Worm (Caenorhabditis elegans) whole organism, late embryonic: ENCODE data around the gene flp-21.

Experiments
- C08G9.2 ChIP-seq: sonication (generic microtip); optimal IDR thresholded peaks from 2 replicates; lab custom pipeline; 2016; ENCODE audit warnings: mild to moderate bottlenecking, missing genetic modification characterization, moderate library complexity, missing compliant biosample characterization
- F13H6.1 ChIP-seq: sonication (generic microtip); optimal IDR thresholded peaks from 2 replicates; lab custom pipeline; 2016; ENCODE audit warnings: missing genetic modification characterization, missing compliant biosample characterization
- T23F11.4 ChIP-seq: fragments of 200-800 bp; sonication (Bioruptor generic); optimal IDR thresholded peaks from 2 replicates; lab custom pipeline; 2018; ENCODE audit warnings: mild to moderate bottlenecking, missing genetic modification characterization, missing compliant biosample characterization
- Y22D7AL.16 ChIP-seq: sonication (generic microtip); optimal IDR thresholded peaks from 2 replicates; lab custom pipeline; 2016; ENCODE audit warnings: missing genetic modification characterization, missing compliant biosample characterization
- ceh-14 ChIP-seq: sonication (generic microtip); optimal IDR thresholded peaks from 2 replicates; lab custom pipeline; 2016; ENCODE audit warnings: missing genotype, missing genetic modification characterization, missing compliant biosample characterization
- ceh-18 ChIP-seq: sonication (generic microtip); optimal IDR thresholded peaks from 2 replicates; lab custom pipeline; 2016; ENCODE audit warnings: missing genetic modification characterization, missing compliant biosample characterization
- ceh-22 ChIP-seq: sonication (generic microtip); optimal IDR thresholded peaks from 2 replicates; lab custom pipeline; 2017; ENCODE audit warnings: missing biosample characterization, missing genetic modification characterization
- ceh-24 ChIP-seq: sonication (generic microtip); optimal IDR thresholded peaks from 2 replicates; lab custom pipeline; 2016; ENCODE audit warnings: mild to moderate bottlenecking, missing genetic modification characterization, missing compliant biosample characterization
- ceh-31 ChIP-seq: sonication (generic microtip); optimal IDR thresholded peaks from 2 replicates; lab custom pipeline; 2016; ENCODE audit warnings: missing genetic modification characterization, missing compliant biosample characterization
- ceh-34 ChIP-seq: sonication (generic microtip); optimal IDR thresholded peaks from 2 replicates; lab custom pipeline; 2016; ENCODE audit warnings: mild to moderate bottlenecking, missing genetic modification characterization, missing compliant biosample characterization
- ceh-48 ChIP-seq: sonication (generic microtip); optimal IDR thresholded peaks from 2 replicates; lab custom pipeline; 2016; ENCODE audit warnings: missing genetic modification characterization, inconsistent platforms, missing compliant biosample characterization
- dve-1 ChIP-seq: sonication (generic microtip); optimal IDR thresholded peaks from 2 replicates; lab custom pipeline; 2017; ENCODE audit warnings: antibody characterized with exemption, mild to moderate bottlenecking, missing genetic modification characterization, missing compliant biosample characterization
- elt-2 ChIP-seq: sonication (generic microtip); optimal IDR thresholded peaks from 2 replicates; lab custom pipeline; 2016; ENCODE audit warnings: missing genetic modification reagents, missing genetic modification characterization, missing compliant biosample characterization
- ets-4 ChIP-seq: sonication (generic microtip); optimal IDR thresholded peaks from 2 replicates; lab custom pipeline; 2016; ENCODE audit warnings: missing genetic modification characterization, missing compliant biosample characterization
- eyg-1 ChIP-seq: sonication (generic microtip); optimal IDR thresholded peaks from 2 replicates; lab custom pipeline; 2016; ENCODE audit warnings: missing genotype, missing genetic modification characterization, missing compliant biosample characterization
- fax-1 ChIP-seq: sonication (generic microtip); optimal IDR thresholded peaks from 2 replicates; lab custom pipeline; 2016; ENCODE audit warnings: missing genotype, missing genetic modification characterization, missing compliant biosample characterization
- fkh-6 ChIP-seq: sonication (generic microtip); optimal IDR thresholded peaks from 2 replicates; lab custom pipeline; 2016; ENCODE audit warnings: missing genetic modification characterization, missing compliant biosample characterization
- hlh-13 ChIP-seq: fragments of 200-800 bp; sonication (Bioruptor generic); optimal IDR thresholded peaks from 2 replicates; lab custom pipeline; 2018; ENCODE audit warnings: mild to moderate bottlenecking, missing genetic modification characterization, missing compliant biosample characterization
- hlh-15 ChIP-seq: sonication (generic microtip); optimal IDR thresholded peaks from 2 replicates; lab custom pipeline; 2016; ENCODE audit warnings: missing genetic modification characterization, missing compliant biosample characterization
- hlh-8 ChIP-seq: sonication (generic microtip); optimal IDR thresholded peaks from 2 replicates; lab custom pipeline; 2016; ENCODE audit warnings: missing genotype, missing genetic modification characterization, missing compliant biosample characterization
- madf-2 ChIP-seq: sonication (generic microtip); optimal IDR thresholded peaks from 2 replicates; lab custom pipeline; 2017; ENCODE audit warnings: missing genetic modification characterization, missing compliant biosample characterization
- nfya-1 ChIP-seq: sonication (generic microtip); optimal IDR thresholded peaks from 2 replicates; lab custom pipeline; 2017; ENCODE audit warnings: missing genetic modification characterization, mild to moderate bottlenecking, missing compliant biosample characterization, antibody characterized with exemption, moderate library complexity
- nhr-11 ChIP-seq: fragments of 150-350 bp; optimal IDR thresholded peaks from 2 replicates; lab custom pipeline; 2014; ENCODE audit warnings: missing biosample characterization, missing genetic modification characterization
- nhr-232 ChIP-seq: sonication (generic microtip); optimal IDR thresholded peaks from 2 replicates; lab custom pipeline; 2016; ENCODE audit warnings: missing genetic modification characterization, missing compliant biosample characterization
- odd-2 ChIP-seq: sonication (generic microtip); optimal IDR thresholded peaks from 2 replicates; lab custom pipeline; 2017; ENCODE audit warnings: antibody characterized with exemption, mild to moderate bottlenecking, missing genetic modification characterization, missing compliant biosample characterization
- pat-9 ChIP-seq: fragments of 200-800 bp; sonication (Bioruptor generic); optimal IDR thresholded peaks from 2 replicates; lab custom pipeline; 2018; ENCODE audit warnings: mild to moderate bottlenecking, missing genetic modification characterization, moderate library complexity, missing compliant biosample characterization
- pax-1 ChIP-seq: fragments of 150-350 bp; optimal IDR thresholded peaks from 2 replicates; lab custom pipeline; 2014; ENCODE audit warnings: missing biosample characterization, missing genetic modification characterization
- pha-2 ChIP-seq: sonication (generic microtip); optimal IDR thresholded peaks from 2 replicates; lab custom pipeline; 2017; ENCODE audit warnings: mild to moderate bottlenecking, missing genetic modification characterization, missing compliant biosample characterization
- pqm-1 ChIP-seq: sonication (generic microtip); optimal IDR thresholded peaks from 2 replicates; lab custom pipeline; 2016; ENCODE audit warnings: missing genetic modification characterization, missing compliant biosample characterization
- pros-1 ChIP-seq: fragments of 150-350 bp; optimal IDR thresholded peaks from 2 replicates; lab custom pipeline; 2014; ENCODE audit warnings: missing biosample characterization, missing genetic modification reagents, missing genetic modification characterization
- ref-2 ChIP-seq: sonication (generic microtip); optimal IDR thresholded peaks from 2 replicates; lab custom pipeline; 2016; ENCODE audit warnings: missing genetic modification characterization, missing compliant biosample characterization
- rnt-1 ChIP-seq: sonication (generic microtip); optimal IDR thresholded peaks from 2 replicates; lab custom pipeline; 2016; ENCODE audit warnings: missing genetic modification characterization, missing compliant biosample characterization
- sdc-2 ChIP-seq: sonication (generic microtip); optimal IDR thresholded peaks from 2 replicates; lab custom pipeline; 2016; ENCODE audit warnings: missing genotype, missing genetic modification characterization, missing compliant biosample characterization
- tbx-2 ChIP-seq: sonication (generic microtip); optimal IDR thresholded peaks from 2 replicates; lab custom pipeline; 2016; ENCODE audit warnings: missing genetic modification characterization, missing compliant biosample characterization
- ttx-3 ChIP-seq: sonication (generic microtip); optimal IDR thresholded peaks from 2 replicates; lab custom pipeline; 2016; ENCODE audit warnings: missing genetic modification reagents, missing genetic modification characterization, missing compliant biosample characterization
- unc-3 ChIP-seq, 2 experiments: fragments of 200-800 bp in 1 of 2; sonication (Bioruptor generic) in 1 of 2; sonication (generic microtip) in 1 of 2; conservative IDR thresholded peaks in 1 of 2; optimal IDR thresholded peaks in 1 of 2; 2 replicates each; pipeline versions ENCODE4 v1.3.6 to Lab custom; 2016 to 2022; ENCODE audit warnings: missing compliant biosample characterization in 2 of 2, missing genetic modification characterization in 2 of 2, missing genetic modification reagents in 1 of 2
- unc-42 ChIP-seq: sonication (generic microtip); optimal IDR thresholded peaks from 2 replicates; lab custom pipeline; 2016; ENCODE audit warnings: missing genotype, missing genetic modification characterization, missing compliant biosample characterization
- unc-55 ChIP-seq: sonication (generic microtip); optimal IDR thresholded peaks from 2 replicates; lab custom pipeline; 2017; ENCODE audit warnings: missing biosample characterization, missing genetic modification reagents, missing genetic modification characterization
- unc-86 ChIP-seq: sonication (generic microtip); optimal IDR thresholded peaks from 2 replicates; lab custom pipeline; 2016; ENCODE audit warnings: missing genetic modification characterization, missing compliant biosample characterization
- ztf-16 ChIP-seq: sonication (generic microtip); optimal IDR thresholded peaks from 2 replicates; lab custom pipeline; 2017; ENCODE audit warnings: missing genetic modification characterization, missing compliant biosample characterization

Gene flp-21

DNA sequence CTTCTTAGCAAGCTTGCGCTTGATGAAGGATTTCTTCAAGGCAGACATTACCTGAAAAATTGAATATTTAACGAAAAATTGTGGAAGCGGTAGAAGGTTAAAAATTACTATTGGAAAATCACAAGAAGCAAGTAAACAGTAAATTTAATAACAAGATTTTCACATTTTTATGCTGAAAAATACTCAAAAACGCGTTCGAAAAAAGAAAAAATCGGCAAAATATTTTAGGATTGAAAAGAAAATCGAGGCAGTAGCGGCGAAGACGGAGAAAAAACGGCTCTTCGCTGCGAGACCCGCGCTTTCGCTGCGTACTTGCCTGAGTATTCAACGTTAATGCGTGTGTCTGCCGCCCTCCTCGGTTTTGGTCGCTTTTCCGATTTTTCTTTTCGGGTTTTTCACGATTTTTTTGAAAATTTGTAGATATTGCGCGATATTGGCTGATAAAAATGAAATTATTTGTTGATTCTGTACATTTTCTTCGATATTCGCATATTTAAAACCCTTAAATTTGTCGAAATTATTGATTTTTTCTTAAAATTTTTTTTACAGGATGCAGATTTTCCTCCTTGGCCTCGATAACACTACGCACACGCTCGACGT lies 17.0 kb upstream of the flp-21 start, which contains the start of the genes rpl-39 and rps-30:
Gene rpl-39 (minus strand): TSS at position 51 of the 600 bp plus-strand sequence.
Gene rps-30 (plus strand): TSS at position 550 of the 600 bp plus-strand sequence.
- TF ChIP-seq T23F11.4 (GFP tag; lab: Kevin White, UChicago) (no peak), pha-2 (tag; lab: Kevin White, UChicago) (no peak), ttx-3 (no peak), ceh-18 (tag; lab: Kevin White, UChicago) (peak; percentile 71), ceh-31 (tag; lab: Kevin White, UChicago) (peak; percentile 60), ceh-34 (tag; lab: Kevin White, UChicago) (peak; percentile 20), Y22D7AL.16 (no peak), ztf-16 (tag; lab: Kevin White, UChicago) (peak; percentile 28), hlh-13 (no peak), nfya-1 (peak; percentile 83), eyg-1 (tag; lab: Kevin White, UChicago) (no peak), fkh-6 (no peak), pax-1 (peak; percentile 54), fax-1 (tag; lab: Kevin White, UChicago) (no peak), ceh-14 (tag; lab: Kevin White, UChicago) (no peak), unc-86 (tag; lab: Kevin White, UChicago) (no peak), elt-2 (tag; lab: Kevin White, UChicago) (peak; percentile 46), hlh-15 (tag; lab: Kevin White, UChicago) (no peak), rnt-1 (peak; percentile 73), pros-1 (peak; percentile 53), ref-2 (tag; lab: Kevin White, UChicago) (peak; percentile 13), dve-1 (tag; lab: Kevin White, UChicago) (peak; percentile 68), ceh-22 (tag; lab: Kevin White, UChicago) (no peak), C08G9.2 (tag; lab: Kevin White, UChicago) (no peak), odd-2 (tag; lab: Kevin White, UChicago) (no peak), tbx-2 (tag; lab: Kevin White, UChicago) (peak; percentile 63), hlh-8 (tag; lab: Kevin White, UChicago) (no peak), nhr-11 (tag; lab: Kevin White, UChicago) (no peak), F13H6.1 (tag; lab: Kevin White, UChicago) (no peak), unc-42 (tag; lab: Kevin White, UChicago) (peak; percentile 39), ets-4 (tag; lab: Kevin White, UChicago) (peak; percentile 16), pqm-1 (tag; lab: Kevin White, UChicago) (no peak), madf-2 (peak; percentile 6), ceh-48 (tag; lab: Kevin White, UChicago) (no peak), unc-55 (GFP tag; lab: Kevin White, UChicago) (peak; percentile 49), ceh-24 (tag; lab: Kevin White, UChicago) (no peak), unc-3 (GFP tag; conservative IDR thresholded peaks at IDR 0.05; lab: Robert Waterston, UW) (no peak), unc-3 (tag; optimal IDR thresholded peaks at IDR 0.05; lab: Kevin White, UChicago) (peak; percentile 46), pat-9 (no peak)

DNA sequence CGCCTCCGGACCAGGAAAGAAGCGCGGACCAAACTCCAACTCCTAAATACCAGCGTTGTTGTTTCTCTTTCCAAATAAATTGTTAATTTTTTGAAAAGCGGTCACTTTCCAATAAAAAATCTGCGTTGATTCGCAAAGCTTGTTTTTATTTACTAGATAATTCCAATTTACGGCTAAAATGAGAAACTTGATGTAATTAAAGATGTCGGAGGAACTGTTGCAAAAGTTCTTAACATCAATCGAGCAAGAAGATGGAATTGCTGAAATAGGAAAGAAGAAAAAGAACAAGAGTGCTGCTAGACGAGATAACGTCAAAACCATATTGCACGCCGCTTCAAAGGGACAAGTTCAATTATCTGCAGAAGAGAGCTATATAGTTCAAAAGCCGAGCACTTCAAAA lies 16.1 kb upstream of the flp-21 start, which contains the start of gene C26F1.3:
Gene C26F1.3 (plus strand): TSS at position 203 of the 400 bp plus-strand sequence.
- TF ChIP-seq hlh-15 (tag; lab: Kevin White, UChicago), result no peak
- no peak for TF ChIP-seq nhr-232
- no peak for TF ChIP-seq F13H6.1 (tag; lab: Kevin White, UChicago)
- no peak for TF ChIP-seq sdc-2
- no peak for TF ChIP-seq pha-2 (tag; lab: Kevin White, UChicago)
- no peak for TF ChIP-seq hlh-13
